Fruit fly (Drosophila melanogaster) whole organism, embryonic: ENCODE data around the gene Papss.

ENCODE experiments used
- Antp ChIP-seq: fragments of 200-800 bp; sonication (Bioruptor generic); optimal IDR thresholded peaks from 3 replicates; lab custom pipeline; 2016; ENCODE audit warnings: missing biosample characterization, missing genetic modification characterization
- Bteb2 ChIP-seq: fragments of 200-800 bp; sonication (Bioruptor generic); optimal IDR thresholded peaks from 2 replicates; lab custom pipeline; 2016; ENCODE audit warnings: missing biosample characterization, missing genetic modification characterization
- CG10147 ChIP-seq: fragments of 200-800 bp; sonication (Bioruptor generic); optimal IDR thresholded peaks from 2 replicates; lab custom pipeline; 2019; ENCODE audit warnings: missing biosample characterization, mild to moderate bottlenecking, missing genetic modification characterization, moderate library complexity
- CG11504 ChIP-seq: fragments of 200-800 bp; sonication (Bioruptor generic); optimal IDR thresholded peaks from 3 replicates; lab custom pipeline; 2019; ENCODE audit warnings: missing biosample characterization, mild to moderate bottlenecking, missing genetic modification characterization, moderate library complexity
- CG11695 ChIP-seq: fragments of 200-800 bp; sonication (Bioruptor generic); IDR thresholded peaks from 3 replicates; pipeline ENCODE4 v1.3.6; 2022; ENCODE audit warnings: missing biosample characterization, missing genetic modification characterization
- CG13624 ChIP-seq: fragments of 200-800 bp; sonication (Bioruptor generic); optimal IDR thresholded peaks from 2 replicates; lab custom pipeline; 2016; ENCODE audit warnings: missing biosample characterization, missing genetic modification characterization
- CG14441 ChIP-seq: fragments of 200-800 bp; sonication (Bioruptor generic); IDR thresholded peaks from 2 replicates; pipeline ENCODE4 v1.3.6; 2022; ENCODE audit warnings: missing biosample characterization, missing genetic modification characterization
- CG16815 ChIP-seq: fragments of 200-800 bp; sonication (Bioruptor generic); optimal IDR thresholded peaks from 3 replicates; lab custom pipeline; 2017; ENCODE audit warnings: missing biosample characterization, mild to moderate bottlenecking, missing genetic modification characterization
- CG17385 ChIP-seq: fragments of 200-800 bp; sonication (Bioruptor generic); optimal IDR thresholded peaks from 3 replicates; lab custom pipeline; 2018; ENCODE audit warnings: missing biosample characterization, mild to moderate bottlenecking, missing genetic modification characterization
- CG31365 ChIP-seq: fragments of 200-800 bp; sonication (Bioruptor generic); optimal IDR thresholded peaks from 2 replicates; lab custom pipeline; 2018; ENCODE audit warnings: missing biosample characterization, mild to moderate bottlenecking, missing genetic modification characterization
- CG32772 ChIP-seq: fragments of 200-800 bp; sonication (Bioruptor generic); IDR thresholded peaks from 2 replicates; pipeline ENCODE4 v1.3.6; 2022; ENCODE audit warnings: missing biosample characterization, missing genetic modification characterization
- CG3995 ChIP-seq: fragments of 200-800 bp; sonication (Bioruptor generic); optimal IDR thresholded peaks from 3 replicates; lab custom pipeline; 2016; ENCODE audit warnings: missing biosample characterization, missing genetic modification characterization
- CG4328 ChIP-seq: fragments of 200-800 bp; sonication (Bioruptor generic); optimal IDR thresholded peaks from 3 replicates; lab custom pipeline; 2017; ENCODE audit warnings: missing biosample characterization, missing genetic modification reagents, missing genetic modification characterization
- CG4617 ChIP-seq: fragments of 200-800 bp; sonication (Bioruptor generic); optimal IDR thresholded peaks from 3 replicates; lab custom pipeline; 2016; ENCODE audit warnings: missing biosample characterization, missing genetic modification characterization, borderline replicate concordance
- CG7556 ChIP-seq: fragments of 200-800 bp; sonication (Bioruptor generic); optimal IDR thresholded peaks from 2 replicates; lab custom pipeline; 2017; ENCODE audit warnings: missing biosample characterization, mild to moderate bottlenecking, missing genetic modification characterization
- CG8478 ChIP-seq: fragments of >200 bp; optimal IDR thresholded peaks from 2 replicates; lab custom pipeline; 2018
- CG8944 ChIP-seq: fragments of 200-800 bp; sonication (Bioruptor generic); optimal IDR thresholded peaks from 3 replicates; lab custom pipeline; 2016; ENCODE audit warnings: missing biosample characterization, missing genetic modification characterization
- CrebB ChIP-seq: fragments of 200-800 bp; sonication (Bioruptor generic); optimal IDR thresholded peaks from 3 replicates; lab custom pipeline; 2018; ENCODE audit warnings: missing biosample characterization, mild to moderate bottlenecking, missing genetic modification characterization
- Deaf1 ChIP-seq: fragments of 200-800 bp; optimal IDR thresholded peaks from 3 replicates; lab custom pipeline; 2019; ENCODE audit warnings: missing biosample characterization, mild to moderate bottlenecking, missing genetic modification characterization, moderate library complexity
- Dfd ChIP-seq, 2 experiments: fragments of >200 bp; optimal IDR thresholded peaks; 2 replicates each; lab custom pipeline; 2017; ENCODE audit warnings: missing biosample characterization in 2 of 2, missing genetic modification characterization in 2 of 2
- Doc3 ChIP-seq: fragments of 200-800 bp; sonication (Bioruptor generic); IDR thresholded peaks from 3 replicates; pipeline ENCODE4 v1.3.6; 2022; ENCODE audit warnings: missing biosample characterization, missing genetic modification characterization; ENCODE audit not compliant: partially characterized antibody
- Drgx ChIP-seq: fragments of 200-800 bp; sonication (Bioruptor generic); IDR thresholded peaks from 2 replicates; pipeline ENCODE4 v1.3.6; 2022; ENCODE audit warnings: missing biosample characterization, missing genetic modification characterization
- Eip74EF ChIP-seq, 2 experiments: fragments of 200-800 bp in 1 of 2; fragments of >200 bp in 1 of 2; sonication (Bioruptor generic) in 1 of 2; optimal IDR thresholded peaks; 2 replicates each; lab custom pipeline; 2017 to 2019; ENCODE audit warnings: missing biosample characterization in 2 of 2, missing genetic modification characterization in 2 of 2, mild to moderate bottlenecking in 1 of 2, moderate library complexity in 1 of 2
- GATAe ChIP-seq: fragments of 200-800 bp; sonication (Bioruptor generic); conservative IDR thresholded peaks from 2 replicates; pipeline ENCODE4 v1.3.6; 2022; ENCODE audit warnings: missing biosample characterization, missing genetic modification characterization
- HLH54F ChIP-seq: fragments of 200-800 bp; sonication (Bioruptor generic); optimal IDR thresholded peaks from 3 replicates; lab custom pipeline; 2016; ENCODE audit warnings: missing biosample characterization, missing genetic modification characterization
- HLHmδ ChIP-seq: fragments of 200-800 bp; sonication (Bioruptor generic); optimal IDR thresholded peaks from 2 replicates; lab custom pipeline; 2018; ENCODE audit warnings: missing biosample characterization, mild to moderate bottlenecking, missing genetic modification characterization, moderate library complexity
- Hey ChIP-seq: fragments of 200-800 bp; sonication (Bioruptor generic); optimal IDR thresholded peaks from 3 replicates; lab custom pipeline; 2018; ENCODE audit warnings: missing biosample characterization, mild to moderate bottlenecking, missing genetic modification characterization
- Stat92E ChIP-seq, 3 experiments: fragments of >200 bp in 2 of 3; fragments of 200-800 bp in 1 of 3; sonication (Bioruptor generic) in 1 of 3; optimal IDR thresholded peaks; 2 replicates each; lab custom pipeline; 2017 to 2019; ENCODE audit warnings: missing biosample characterization in 3 of 3, missing genetic modification characterization in 3 of 3, mild to moderate bottlenecking in 1 of 3, moderate library complexity in 1 of 3
- abd-A ChIP-seq: fragments of 200-800 bp; sonication (Bioruptor generic); optimal IDR thresholded peaks from 3 replicates; lab custom pipeline; 2019; ENCODE audit warnings: missing biosample characterization, mild to moderate bottlenecking, missing genetic modification characterization, moderate library complexity
- ato ChIP-seq: fragments of 200-800 bp; sonication (Bioruptor generic); IDR thresholded peaks from 2 replicates; pipeline ENCODE4 v1.3.6; 2022; ENCODE audit warnings: missing biosample characterization, missing genetic modification characterization; ENCODE audit not compliant: partially characterized antibody
- bbx ChIP-seq: fragments of 200-800 bp; sonication (Bioruptor generic); IDR thresholded peaks from 2 replicates; pipeline ENCODE4 v1.3.6; 2022; ENCODE audit warnings: missing biosample characterization, missing genetic modification characterization; ENCODE audit not compliant: partially characterized antibody
- gem ChIP-seq: fragments of 200-800 bp; sonication (Bioruptor generic); optimal IDR thresholded peaks from 2 replicates; lab custom pipeline; 2019; ENCODE audit warnings: missing biosample characterization, mild to moderate bottlenecking, missing genetic modification characterization, moderate library complexity
- kay ChIP-seq: fragments of 200-800 bp; sonication (Bioruptor generic); optimal IDR thresholded peaks from 2 replicates; lab custom pipeline; 2016; ENCODE audit warnings: missing biosample characterization, missing genetic modification characterization
- ken ChIP-seq: fragments of 200-800 bp; sonication (Bioruptor generic); IDR thresholded peaks from 3 replicates; pipeline ENCODE4 v1.3.6; 2022; ENCODE audit warnings: missing biosample characterization, missing genetic modification characterization
- maf-S ChIP-seq: fragments of 200-800 bp; sonication (Bioruptor generic); optimal IDR thresholded peaks from 2 replicates; lab custom pipeline; 2016; ENCODE audit warnings: missing biosample characterization, missing genetic modification characterization
- mld ChIP-seq: fragments of 200-800 bp; sonication (Bioruptor generic); IDR thresholded peaks from 3 replicates; pipeline ENCODE4 v1.3.6; 2022; ENCODE audit warnings: missing biosample characterization, missing genetic modification characterization; ENCODE audit not compliant: partially characterized antibody
- nom ChIP-seq: fragments of 200-800 bp; sonication (Bioruptor generic); optimal IDR thresholded peaks from 2 replicates; lab custom pipeline; 2017; ENCODE audit warnings: missing biosample characterization, missing genetic modification characterization, mild to moderate bottlenecking, moderate library complexity, missing genetic modification reagents
- odd ChIP-seq: fragments of 200-800 bp; sonication (Bioruptor generic); optimal IDR thresholded peaks from 2 replicates; lab custom pipeline; 2017; ENCODE audit warnings: missing biosample characterization, mild to moderate bottlenecking, missing genetic modification characterization
- otp ChIP-seq: fragments of 200-800 bp; sonication (Bioruptor generic); IDR thresholded peaks from 3 replicates; pipeline ENCODE4, ENCODE4 v1.3.6; 2022; ENCODE audit warnings: missing biosample characterization, missing genetic modification characterization
- pho ChIP-seq: fragments of 200-800 bp; sonication (Bioruptor generic); optimal IDR thresholded peaks from 2 replicates; lab custom pipeline; 2016; ENCODE audit warnings: missing biosample characterization, missing genetic modification characterization
- rib ChIP-seq: fragments of 200-800 bp; sonication (Bioruptor generic); IDR thresholded peaks from 2 replicates; pipeline ENCODE4 v1.3.6; 2022; ENCODE audit warnings: missing biosample characterization, missing genetic modification characterization
- salm ChIP-seq: fragments of 200-800 bp; sonication (Bioruptor generic); optimal IDR thresholded peaks from 2 replicates; lab custom pipeline; 2018; ENCODE audit warnings: missing biosample characterization, mild to moderate bottlenecking, missing genetic modification characterization
- shn ChIP-seq: fragments of 200-800 bp; sonication (Bioruptor generic); optimal IDR thresholded peaks from 3 replicates; lab custom pipeline; 2016; ENCODE audit warnings: missing biosample characterization, missing genetic modification characterization
- tin ChIP-seq: fragments of 200-800 bp; sonication (Bioruptor generic); optimal IDR thresholded peaks from 3 replicates; lab custom pipeline; 2016; ENCODE audit warnings: missing biosample characterization, missing genetic modification characterization
- tna ChIP-seq: fragments of 200-800 bp; sonication (Bioruptor generic); IDR thresholded peaks from 2 replicates; pipeline ENCODE4 v1.3.6; 2022; ENCODE audit warnings: missing biosample characterization, missing genetic modification characterization; ENCODE audit not compliant: partially characterized antibody
- tup ChIP-seq: fragments of 200-800 bp; sonication (Bioruptor generic); optimal IDR thresholded peaks from 2 replicates; lab custom pipeline; 2016; ENCODE audit warnings: missing biosample characterization, mild to moderate bottlenecking, missing genetic modification characterization, moderate library complexity
- twi ChIP-seq: fragments of 200-800 bp; optimal IDR thresholded peaks from 2 replicates; lab custom pipeline; 2019; ENCODE audit warnings: missing biosample characterization, mild to moderate bottlenecking, missing genetic modification characterization, moderate library complexity
- usp ChIP-seq: fragments of >200 bp; optimal IDR thresholded peaks from 2 replicates; lab custom pipeline; 2017; ENCODE audit warnings: missing biosample characterization, missing genetic modification characterization
- vvl ChIP-seq: fragments of 200-800 bp; sonication (Bioruptor generic); IDR thresholded peaks from 2 replicates; pipeline ENCODE4 v1.3.6; 2022; ENCODE audit warnings: missing biosample characterization, missing genetic modification characterization
- wor ChIP-seq: fragments of 200-800 bp; sonication (Bioruptor generic); IDR thresholded peaks from 2 replicates; pipeline ENCODE4 v1.3.6; 2022; ENCODE audit warnings: missing biosample characterization, missing genetic modification characterization

Papss gene

DNA sequence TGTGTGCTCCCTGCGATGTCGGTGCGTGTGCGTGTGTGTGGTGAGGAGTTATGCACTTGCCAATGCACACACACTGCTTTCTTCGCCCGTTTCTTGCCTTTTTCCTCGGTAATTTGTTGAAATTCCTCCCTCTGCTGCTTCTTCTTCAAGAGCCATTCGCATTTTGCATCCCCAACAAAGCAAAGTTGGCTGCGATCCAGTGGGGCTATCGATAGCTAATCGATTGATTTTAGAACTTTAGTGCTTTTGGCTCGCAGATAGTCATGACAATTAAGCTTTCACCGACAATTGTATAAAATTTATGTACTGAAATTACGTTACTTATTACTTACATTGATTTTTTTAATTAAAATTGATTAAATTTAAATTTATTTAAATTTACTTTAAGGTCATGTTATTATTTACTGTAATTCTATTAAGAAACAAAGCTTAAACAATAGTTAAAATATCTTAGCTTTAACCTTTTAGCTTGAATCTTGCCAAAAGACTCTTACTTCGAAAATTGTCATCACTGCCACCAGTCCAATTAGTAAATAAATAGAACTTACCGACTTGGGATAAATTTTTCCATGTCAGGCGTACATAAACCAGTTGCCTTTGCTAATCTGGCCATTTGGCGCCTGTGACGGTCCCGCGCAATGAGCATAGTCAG, 10.8 kb upstream of the Papss start, which contains the start of the genes trc and CG32221 (continued):
- TF ChIP-seq nom (GFP tag; lab: Kevin White, UChicago) (peak; percentile 54), ken (GFP tag; lab: Robert Waterston, UW) (peak; percentile 53; the same call in 2 of the 3 replicates), GATAe (GFP tag; lab: Robert Waterston, UW) (no peak), HLH54F (no peak), CG7556 (GFP tag; lab: Kevin White, UChicago) (no peak), CG13624 (GFP tag; lab: Kevin White, UChicago) (no peak), tna (GFP tag; lab: Robert Waterston, UW) (peak; percentile 36; the same call in 1 of the 2 replicates), Hey (tag; lab: Kevin White, UChicago) (no peak), Bteb2 (GFP tag; lab: Kevin White, UChicago) (no peak), rib (no peak), CG4328 (GFP tag; lab: Kevin White, UChicago) (peak; percentile 65), wor (GFP tag; lab: Robert Waterston, UW) (no peak), twi (tag; lab: Kevin White, UChicago) (no peak), mld (GFP tag; lab: Robert Waterston, UW) (peak; percentile 39; the same call in 1 of the 3 replicates), maf-S (GFP tag; lab: Kevin White, UChicago) (no peak), ato (GFP tag; lab: Robert Waterston, UW) (no peak), Antp (GFP tag; lab: Kevin White, UChicago) (peak; percentile 48), otp (GFP tag; lab: Robert Waterston, UW) (no peak), vvl (GFP tag; lab: Robert Waterston, UW) (peak; percentile 44), CG14441 (0 out of 2 replicates have a peak, but pooled peaks have one; percentile 7), CG16815 (GFP tag; lab: Kevin White, UChicago) (no peak), CG31365 (tag; lab: Kevin White, UChicago) (no peak), Dfd (GFP tag; optimal IDR thresholded peaks at IDR 0.05; lab: Kevin White, UChicago) (no peak), abd-A (tag; lab: Kevin White, UChicago) (no peak), tup (GFP tag; lab: Kevin White, UChicago) (no peak), kay (GFP tag; lab: Kevin White, UChicago) (no peak), shn (GFP tag; lab: Kevin White, UChicago) (no peak), CG11695 (GFP tag; lab: Robert Waterston, UW) (no peak), pho (peak; percentile 11), gem (tag; lab: Kevin White, UChicago) (no peak), salm (no peak), CG8944 (GFP tag; lab: Kevin White, UChicago) (no peak), usp (GFP tag; lab: Kevin White, UChicago) (no peak), CG8478 (lab: Kevin White, UChicago) (no peak), CrebB (peak; percentile 33), CG3995 (GFP tag; lab: Kevin White, UChicago) (peak; percentile 54), HLHmδ (GFP tag; lab: Kevin White, UChicago) (peak; percentile 94), Deaf1 (tag; lab: Kevin White, UChicago) (no peak), Doc3 (GFP tag; lab: Robert Waterston, UW) (0 out of 3 replicates have a peak, but pooled peaks have one; percentile 20), CG32772 (GFP tag; lab: Robert Waterston, UW) (no peak), Drgx (GFP tag; lab: Robert Waterston, UW) (no peak), odd (GFP tag; lab: Kevin White, UChicago) (no peak), bbx (GFP tag; lab: Robert Waterston, UW) (peak; percentile 81), CG17385 (GFP tag; lab: Kevin White, UChicago) (peak; percentile 98), CG11504 (tag; lab: Kevin White, UChicago) (no peak), CG4617 (GFP tag; lab: Kevin White, UChicago) (peak; percentile 94), Eip74EF (GFP tag; optimal IDR thresholded peaks at IDR 0.05; lab: Kevin White, UChicago) (no peak), tin (GFP tag; lab: Kevin White, UChicago) (peak; percentile 34), CG10147 (no peak), Stat92E (GFP tag; optimal IDR thresholded peaks at IDR 0.05; lab: Kevin White, UChicago) (no peak)
